Fruit fly (Drosophila melanogaster) Kc167 (cell line): ENCODE measurements around the gene Mvl.

ENCODE experiments used
- insv ChIP-seq: fragments of >200 bp; optimal IDR thresholded peaks from 3 replicates; lab custom pipeline; 2018; ENCODE audit warnings: missing external identifiers
- psq ChIP-seq: fragments of >200 bp; optimal IDR thresholded peaks from 2 replicates; lab custom pipeline; 2017; ENCODE audit warnings: missing external identifiers
- ttk ChIP-seq: sonication (Bioruptor generic); optimal IDR thresholded peaks from 2 replicates; lab custom pipeline; 2017; ENCODE audit warnings: missing external identifiers

DNA sequence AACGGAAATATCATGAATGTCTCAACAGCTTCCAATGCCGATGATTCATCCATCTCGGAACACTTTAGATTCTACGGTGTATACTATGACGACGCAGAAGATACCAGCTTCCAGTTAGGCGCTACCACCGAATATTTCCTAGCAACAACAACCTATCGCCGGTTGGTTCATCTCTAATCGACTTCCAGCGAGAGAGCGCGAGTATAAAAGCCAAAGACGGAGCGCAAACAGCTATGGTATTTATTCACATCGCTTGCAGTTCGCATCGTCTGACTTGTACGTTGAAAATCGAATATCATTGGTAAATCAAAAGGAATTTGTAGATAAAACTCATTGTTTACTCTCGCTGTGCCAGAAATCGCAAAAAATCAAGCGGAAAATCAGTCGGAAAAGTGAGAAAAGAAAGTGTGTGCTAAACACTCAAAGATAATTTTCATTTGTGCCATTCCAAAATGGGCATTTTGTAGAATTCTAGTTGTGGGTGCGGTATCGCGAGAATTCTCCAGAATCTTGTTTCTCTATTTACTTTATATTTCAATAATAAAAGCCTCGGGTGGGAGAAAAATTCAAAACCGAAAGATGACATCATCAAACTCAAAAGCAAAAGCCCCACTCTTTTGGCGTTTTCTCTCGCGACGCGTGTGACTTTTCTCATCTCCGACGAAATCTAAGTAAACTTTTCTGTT, 4.6 kb upstream of the Mvl start, which contains the start of gene AnxB9:
- TF ChIP-seq psq (lab: Kevin White, UChicago) (no peak), ttk (no peak), insv (lab: Kevin White, UChicago) (no peak)
